Worm (Caenorhabditis elegans) whole organism, midembryonic: ENCODE measurements around the gene K10C2.14.

Experiments used
- T22C8.4 ChIP-seq: fragments of 200-800 bp; sonication (Bioruptor generic); IDR thresholded peaks from 2 replicates; pipeline ENCODE4 v1.3.6; 2022; ENCODE audit warnings: missing genetic modification characterization, missing compliant biosample characterization
- cog-1 ChIP-seq: sonication (generic microtip); optimal IDR thresholded peaks from 2 replicates; lab custom pipeline; 2016; ENCODE audit warnings: missing genetic modification characterization, missing compliant biosample characterization
- med-1 ChIP-seq: sonication (generic microtip); optimal IDR thresholded peaks from 2 replicates; lab custom pipeline; 2017; ENCODE audit warnings: missing genetic modification characterization, mild to moderate bottlenecking, missing compliant biosample characterization, antibody characterized with exemption, missing genetic modification reagents; ENCODE audit not compliant: insufficient read depth
- ztf-23 ChIP-seq: fragments of 200-800 bp; sonication (Bioruptor generic); IDR thresholded peaks from 2 replicates; pipeline ENCODE4 v1.3.6; 2022; ENCODE audit warnings: missing genetic modification reagents, missing genetic modification characterization, missing compliant biosample characterization

ce11 chrX:6416357-6417087, 23.8 kb downstream of the K10C2.14 start, which contains the start of gene T22E5.6:
- no peak for TF ChIP-seq T22C8.4 (GFP tag; lab: Robert Waterston, UW)
- no peak for TF ChIP-seq cog-1 (tag; lab: Kevin White, UChicago)
- no peak for TF ChIP-seq ztf-23 (GFP tag; lab: Robert Waterston, UW)
- TF ChIP-seq med-1 (GFP tag; lab: Kevin White, UChicago), result no peak
